Worm (Caenorhabditis elegans) whole organism, young adult: ENCODE data around the gene ZK856.5.

Experiments used
- F22D6.2 ChIP-seq: sonication (generic microtip); optimal IDR thresholded peaks from 2 replicates; lab custom pipeline; 2016; ENCODE audit warnings: mild to moderate bottlenecking, missing genetic modification characterization, missing compliant biosample characterization
- ceh-27 ChIP-seq: fragments of 200-800 bp; sonication (Bioruptor generic); optimal IDR thresholded peaks from 2 replicates; lab custom pipeline; 2018; ENCODE audit warnings: mild to moderate bottlenecking, missing genetic modification characterization, moderate library complexity, missing compliant biosample characterization
- him-1 ChIP-seq: sonication (generic microtip); optimal IDR thresholded peaks from 2 replicates; lab custom pipeline; 2016; ENCODE audit warnings: missing genotype, missing genetic modification reagents, missing genetic modification characterization, missing compliant biosample characterization
- hmg-1.2 ChIP-seq: fragments of 200-800 bp; sonication (Bioruptor generic); IDR thresholded peaks from 2 replicates; pipeline ENCODE4 v1.3.6; 2022; ENCODE audit warnings: missing genetic modification reagents, missing genetic modification characterization, missing compliant biosample characterization
- lin-35 ChIP-seq, 3 experiments: fragments of 150-350 bp in 2 of 3; sonication (generic microtip) in 1 of 3; optimal IDR thresholded peaks; 2 replicates each; lab custom pipeline; 2014 to 2018; ENCODE audit warnings: missing biosample characterization in 3 of 3, missing genetic modification characterization in 3 of 3, missing genetic modification reagents in 3 of 3
- lin-54 ChIP-seq: fragments of 200-800 bp; sonication (Bioruptor generic); optimal IDR thresholded peaks from 2 replicates; lab custom pipeline; 2018; ENCODE audit warnings: mild to moderate bottlenecking, missing genetic modification characterization, missing compliant biosample characterization
- mcd-1 ChIP-seq: fragments of 200-800 bp; sonication (Bioruptor generic); IDR thresholded peaks from 2 replicates; pipeline ENCODE4 v1.3.6; 2022; ENCODE audit warnings: missing genetic modification reagents, missing genetic modification characterization, missing compliant biosample characterization
- rpc-1 ChIP-seq, 2 experiments: fragments of 150-350 bp in 1 of 2; sonication (generic microtip) in 1 of 2; optimal IDR thresholded peaks; 2 replicates each; lab custom pipeline; 2014 to 2018; ENCODE audit warnings: missing biosample characterization in 1 of 2, missing genetic modification characterization in 1 of 2, missing genetic modification reagents in 1 of 2, missing genotype in 1 of 2
- sdz-38 ChIP-seq: sonication (generic microtip); optimal IDR thresholded peaks from 2 replicates; lab custom pipeline; 2016; ENCODE audit warnings: missing genotype, missing genetic modification characterization, missing compliant biosample characterization
- snpc-4 ChIP-seq, 5 experiments: fragments of 150-350 bp in 1 of 5; sonication (generic microtip) in 4 of 5; optimal IDR thresholded peaks; 2 replicates each; lab custom pipeline; 2014 to 2018; ENCODE audit warnings: missing genetic modification characterization in 5 of 5, missing biosample characterization in 3 of 5, antibody characterized with exemption in 2 of 5, mild to moderate bottlenecking in 2 of 5, missing compliant biosample characterization in 2 of 5, missing genotype in 2 of 5, moderate library complexity in 2 of 5, missing genetic modification reagents in 1 of 5
- unc-62 ChIP-seq: fragments of 150-350 bp; optimal IDR thresholded peaks from 2 replicates; lab custom pipeline; 2014; ENCODE audit warnings: missing biosample characterization, missing genetic modification reagents, missing genetic modification characterization
- ztf-22 ChIP-seq: fragments of 200-800 bp; sonication (Bioruptor generic); optimal IDR thresholded peaks from 2 replicates; lab custom pipeline; 2018; ENCODE audit warnings: mild to moderate bottlenecking, missing genetic modification characterization, moderate library complexity, missing compliant biosample characterization

- TF ChIP-seq hmg-1.2 (GFP tag; lab: Robert Waterston, UW) (no peak), sdz-38 (no peak), rpc-1 (optimal IDR thresholded peaks at IDR 0.05; lab: Kevin White, UChicago) (no peak), rpc-1 (tag; optimal IDR thresholded peaks at IDR 0.05; lab: Kevin White, UChicago) (no peak), him-1 (no peak), lin-35 (GFP tag; optimal IDR thresholded peaks at IDR 0.05; lab: Kevin White, UChicago) (no peak), ztf-22 (no peak), lin-54 (GFP tag; lab: Kevin White, UChicago) (no peak), snpc-4 (GFP tag; optimal IDR thresholded peaks at IDR 0.05; lab: Kevin White, UChicago) (no peak), snpc-4 (tag; optimal IDR thresholded peaks at IDR 0.05; lab: Kevin White, UChicago) (no peak), F22D6.2 (tag; lab: Kevin White, UChicago) (no peak), unc-62 (GFP tag; lab: Kevin White, UChicago) (no peak), mcd-1 (GFP tag; lab: Robert Waterston, UW) (no peak), ceh-27 (GFP tag; lab: Kevin White, UChicago) (no peak)
Observed at ce11 chrV:10202340-10202739, 12.4 kb upstream of the ZK856.5 start.
